Worm (Caenorhabditis elegans): ENCODE measurements around the gene F44D12.10.

DNA sequence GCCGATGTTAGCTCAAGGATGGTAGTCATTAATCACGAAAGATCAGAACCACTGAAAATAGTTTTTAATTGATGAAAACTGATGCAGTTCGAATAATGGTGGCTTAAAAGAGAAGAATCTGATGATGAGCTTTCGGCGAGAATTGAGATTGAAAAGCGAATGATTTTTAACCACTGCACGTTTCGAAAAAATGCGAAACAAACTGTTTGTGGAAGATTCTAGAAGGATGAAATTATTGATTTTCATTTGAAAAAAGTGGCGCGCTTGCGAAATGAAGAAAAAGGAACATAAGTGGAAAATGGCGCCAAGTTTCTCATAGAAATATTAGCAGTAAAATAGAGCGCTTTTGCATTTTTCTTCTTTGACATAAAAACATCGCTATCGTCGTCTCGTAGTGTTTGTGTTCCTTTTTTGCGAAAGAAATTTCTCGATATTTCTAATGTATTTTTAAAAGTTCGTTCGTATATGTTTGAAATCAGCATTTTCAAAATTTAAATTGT is 41.9 kb downstream of the F44D12.10 start, which contains the start of gene uba-1:
- TF ChIP-seq unc-62 (GFP tag; optimal IDR thresholded peaks at IDR 0.05) (no peak), blmp-1 (tag; optimal IDR thresholded peaks at IDR 0.05) (no peak), unc-120 (tag; optimal IDR thresholded peaks at IDR 0.05; ENCODE audit: poor library complexity, severe bottlenecking) (no peak), sptf-1 (tag; optimal IDR thresholded peaks at IDR 0.05) (no peak), lsy-2 (tag; optimal IDR thresholded peaks at IDR 0.05) (no peak), elt-3 (tag; optimal IDR thresholded peaks at IDR 0.05) (no peak), ces-1 (GFP tag; optimal IDR thresholded peaks at IDR 0.05) (no peak), ceh-39 (tag; optimal IDR thresholded peaks at IDR 0.05) (no peak), ztf-11 (tag; optimal IDR thresholded peaks at IDR 0.05) (no peak)

All from whole organism, mixed stage, embryonic.